Worm (Caenorhabditis elegans) whole organism, late embryonic: ENCODE measurements around the gene F58E6.5.

Experiments
- ceh-30 ChIP-seq: fragments of 150-350 bp; optimal IDR thresholded peaks from 2 replicates; lab custom pipeline; 2014; ENCODE audit warnings: missing biosample characterization, missing genetic modification characterization
- ceh-34 ChIP-seq: sonication (generic microtip); optimal IDR thresholded peaks from 2 replicates; lab custom pipeline; 2016; ENCODE audit warnings: mild to moderate bottlenecking, missing genetic modification characterization, missing compliant biosample characterization
- elt-2 ChIP-seq: sonication (generic microtip); optimal IDR thresholded peaks from 2 replicates; lab custom pipeline; 2016; ENCODE audit warnings: missing genetic modification reagents, missing genetic modification characterization, missing compliant biosample characterization
- elt-4 ChIP-seq: sonication (generic microtip); optimal IDR thresholded peaks from 2 replicates; lab custom pipeline; 2016; ENCODE audit warnings: missing genetic modification characterization, missing compliant biosample characterization
- fkh-10 ChIP-seq: fragments of 150-350 bp; optimal IDR thresholded peaks from 2 replicates; lab custom pipeline; 2014; ENCODE audit warnings: missing biosample characterization, missing genetic modification reagents, missing genetic modification characterization
- pqm-1 ChIP-seq: sonication (generic microtip); optimal IDR thresholded peaks from 2 replicates; lab custom pipeline; 2016; ENCODE audit warnings: missing genetic modification characterization, missing compliant biosample characterization
- ref-2 ChIP-seq: sonication (generic microtip); optimal IDR thresholded peaks from 2 replicates; lab custom pipeline; 2016; ENCODE audit warnings: missing genetic modification characterization, missing compliant biosample characterization
- sdc-2 ChIP-seq: sonication (generic microtip); optimal IDR thresholded peaks from 2 replicates; lab custom pipeline; 2016; ENCODE audit warnings: missing genotype, missing genetic modification characterization, missing compliant biosample characterization
- tbx-2 ChIP-seq: sonication (generic microtip); optimal IDR thresholded peaks from 2 replicates; lab custom pipeline; 2016; ENCODE audit warnings: missing genetic modification characterization, missing compliant biosample characterization

DNA sequence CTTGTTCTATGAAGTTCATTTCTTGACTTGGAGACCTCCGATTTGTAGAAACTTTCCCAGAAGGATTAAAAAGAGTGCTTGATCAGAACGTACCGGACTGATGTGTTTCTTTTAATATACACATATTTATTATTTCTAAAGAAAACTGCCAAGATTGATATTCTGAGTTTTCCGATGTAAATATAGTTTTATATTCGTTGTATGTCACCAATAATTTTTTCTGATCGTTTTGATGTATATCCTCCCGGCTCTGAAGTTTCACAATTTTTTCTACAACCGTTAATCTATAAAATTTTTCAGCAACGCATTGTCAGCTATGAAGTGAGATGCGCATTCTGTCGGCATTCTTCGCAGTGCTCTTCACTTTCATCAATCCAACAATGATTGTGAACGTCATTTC lies 42.2 kb upstream of the F58E6.5 start, which contains the start of gene F46B6.9:
- TF ChIP-seq elt-4 (tag; lab: Kevin White, UChicago) = no peak
- TF ChIP-seq elt-2 (tag; lab: Kevin White, UChicago) = no peak
- TF ChIP-seq tbx-2 (tag; lab: Kevin White, UChicago) = no peak
- TF ChIP-seq ref-2 (tag; lab: Kevin White, UChicago) = no peak
- TF ChIP-seq pqm-1 (tag; lab: Kevin White, UChicago) = no peak
- TF ChIP-seq sdc-2 (tag; lab: Kevin White, UChicago) = no peak
- no peak for TF ChIP-seq fkh-10 (GFP tag; lab: Kevin White, UChicago)
- TF ChIP-seq ceh-30 (tag; lab: Kevin White, UChicago) = no peak
- TF ChIP-seq ceh-34 (tag; lab: Kevin White, UChicago) = no peak
